Worm (Caenorhabditis elegans) whole organism, L2 larva: Measurements from ENCODE around the gene C07E3.8.

Experiments used
- Y55F3AM.14 ChIP-seq: fragments of 200-800 bp; sonication (Bioruptor generic); optimal IDR thresholded peaks from 2 replicates; lab custom pipeline; 2018; ENCODE audit warnings: mild to moderate bottlenecking, missing genetic modification characterization, missing compliant biosample characterization
- egl-27 ChIP-seq: sonication (generic microtip); optimal IDR thresholded peaks from 3 replicates; lab custom pipeline; 2017; ENCODE audit warnings: missing biosample characterization, missing genetic modification reagents, missing genetic modification characterization
- elt-1 ChIP-seq: fragments of 150-350 bp; optimal IDR thresholded peaks from 2 replicates; lab custom pipeline; 2014; ENCODE audit warnings: missing biosample characterization, missing genetic modification characterization
- elt-3 ChIP-seq: sonication (generic microtip); optimal IDR thresholded peaks from 2 replicates; lab custom pipeline; 2017; ENCODE audit warnings: missing biosample characterization, missing genetic modification characterization
- lin-13 ChIP-seq: fragments of 150-350 bp; optimal IDR thresholded peaks from 2 replicates; lab custom pipeline; 2014; ENCODE audit warnings: missing biosample characterization, missing genetic modification reagents, missing genetic modification characterization
- lin-39 ChIP-seq: fragments of 150-350 bp; optimal IDR thresholded peaks from 2 replicates; lab custom pipeline; 2014; ENCODE audit warnings: missing biosample characterization, missing genetic modification reagents, missing genetic modification characterization
- nhr-25 ChIP-seq: fragments of 150-350 bp; sonication (generic microtip); optimal IDR thresholded peaks from 3 replicates; lab custom pipeline; 2014; ENCODE audit warnings: missing biosample characterization, missing genetic modification characterization
- nhr-6 ChIP-seq: fragments of 150-350 bp; optimal IDR thresholded peaks from 2 replicates; lab custom pipeline; 2014; ENCODE audit warnings: missing biosample characterization, missing genetic modification characterization
- skn-1 ChIP-seq: sonication (generic microtip); optimal IDR thresholded peaks from 2 replicates; lab custom pipeline; 2017; ENCODE audit warnings: missing biosample characterization, missing genetic modification characterization
- sma-9 ChIP-seq, 2 experiments: fragments of 150-350 bp in 1 of 2; sonication (generic microtip) in 1 of 2; optimal IDR thresholded peaks; 2 replicates each; lab custom pipeline; 2014 to 2016; ENCODE audit warnings: missing genetic modification characterization in 2 of 2, mild to moderate bottlenecking in 1 of 2, missing biosample characterization in 1 of 2, missing compliant biosample characterization in 1 of 2, missing genetic modification reagents in 1 of 2, moderate library complexity in 1 of 2
- snpc-4 ChIP-seq: fragments of 150-350 bp; optimal IDR thresholded peaks from 2 replicates; lab custom pipeline; 2014; ENCODE audit warnings: missing biosample characterization, missing genetic modification characterization
- unc-39 ChIP-seq: fragments of 150-350 bp; optimal IDR thresholded peaks from 2 replicates; lab custom pipeline; 2014; ENCODE audit warnings: missing biosample characterization, missing genetic modification characterization
- unc-62 ChIP-seq: fragments of 150-350 bp; optimal IDR thresholded peaks from 2 replicates; lab custom pipeline; 2014; ENCODE audit warnings: missing biosample characterization, missing genetic modification reagents, missing genetic modification characterization
- ztf-4 ChIP-seq: fragments of 150-350 bp; optimal IDR thresholded peaks from 2 replicates; lab custom pipeline; 2014; ENCODE audit warnings: missing biosample characterization, missing genetic modification characterization

DNA sequence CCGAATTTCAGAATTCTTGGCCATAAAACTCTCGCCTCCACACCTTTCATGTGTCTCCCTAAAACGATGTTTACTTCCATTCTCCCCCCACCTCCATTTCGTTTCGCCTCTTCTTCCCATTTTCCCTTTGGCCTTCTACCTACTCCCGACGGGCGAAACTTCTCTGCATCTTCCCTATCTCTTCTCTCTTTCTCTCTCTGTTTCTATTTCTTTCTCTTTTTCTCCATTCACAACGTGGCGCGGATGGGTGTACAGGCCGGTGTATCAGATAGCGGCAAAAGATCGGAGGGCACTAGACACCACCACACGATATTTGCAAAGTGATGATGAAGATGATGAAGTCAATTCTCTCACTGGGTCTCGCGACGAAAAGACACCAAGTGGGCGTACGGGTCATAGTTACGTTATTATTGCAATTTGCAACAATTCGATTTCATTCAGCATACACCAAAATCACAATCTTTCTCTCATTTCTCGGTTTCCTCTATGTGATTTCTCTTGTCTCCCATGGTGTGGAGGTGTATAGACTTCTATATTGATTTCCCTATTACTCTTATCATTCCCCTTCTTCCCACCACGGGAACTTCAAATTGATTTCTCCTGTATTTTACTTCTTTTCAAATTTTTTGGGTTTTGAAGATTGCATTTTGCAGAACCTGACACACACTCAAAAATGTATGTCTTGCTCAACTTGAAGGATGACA lies 32.8 kb downstream of the C07E3.8 start, which contains the start of gene ztf-27:
- no peak for TF ChIP-seq skn-1
- TF ChIP-seq elt-3: no peak
- no peak for TF ChIP-seq unc-62 (GFP tag; lab: Kevin White, UChicago)
- TF ChIP-seq unc-39 (tag; lab: Kevin White, UChicago): no peak
- no peak for TF ChIP-seq sma-9 (GFP tag; optimal IDR thresholded peaks at IDR 0.05; lab: Kevin White, UChicago)
- no peak for TF ChIP-seq sma-9 (tag; optimal IDR thresholded peaks at IDR 0.05; lab: Kevin White, UChicago)
- TF ChIP-seq nhr-25: peak; percentile 48
- no peak for TF ChIP-seq lin-13 (GFP tag; lab: Kevin White, UChicago)
- no peak for TF ChIP-seq snpc-4 (tag; lab: Kevin White, UChicago)
- TF ChIP-seq lin-39 (tag; lab: Kevin White, UChicago): no peak
- TF ChIP-seq egl-27 (tag; lab: Kevin White, UChicago): no peak
- TF ChIP-seq ztf-4 (tag; lab: Kevin White, UChicago): no peak
- TF ChIP-seq nhr-6 (tag; lab: Kevin White, UChicago): no peak
- no peak for TF ChIP-seq Y55F3AM.14 (GFP tag; lab: Kevin White, UChicago)
- no peak for TF ChIP-seq elt-1
